Fruit fly (Drosophila melanogaster) whole organism, embryonic: ENCODE data around the gene CG13376.

ENCODE experiments used
- Asciz ChIP-seq: fragments of 200-800 bp; sonication (Bioruptor generic); optimal IDR thresholded peaks from 2 replicates; lab custom pipeline; 2017; ENCODE audit warnings: missing biosample characterization, mild to moderate bottlenecking, missing genetic modification characterization, missing genetic modification reagents
- B-H1 ChIP-seq: fragments of 200-800 bp; sonication (Bioruptor generic); IDR thresholded peaks from 3 replicates; pipeline ENCODE4 v1.3.6; 2022; ENCODE audit warnings: missing biosample characterization, missing genetic modification characterization
- Bdp1 ChIP-seq: fragments of 200-800 bp; sonication (Bioruptor generic); optimal IDR thresholded peaks from 3 replicates; lab custom pipeline; 2016; ENCODE audit warnings: missing biosample characterization, missing genetic modification characterization
- C15 ChIP-seq: fragments of 200-800 bp; sonication (Bioruptor generic); IDR thresholded peaks from 3 replicates; pipeline ENCODE4 v1.3.6; 2022; ENCODE audit warnings: missing biosample characterization, missing genetic modification characterization
- CG11247 ChIP-seq: fragments of 200-800 bp; sonication (Bioruptor generic); IDR thresholded peaks from 2 replicates; pipeline ENCODE4 v1.3.6; 2022; ENCODE audit warnings: missing biosample characterization, missing genetic modification characterization
- CG11695 ChIP-seq: fragments of 200-800 bp; sonication (Bioruptor generic); IDR thresholded peaks from 3 replicates; pipeline ENCODE4 v1.3.6; 2022; ENCODE audit warnings: missing biosample characterization, missing genetic modification characterization
- CG12236 ChIP-seq: fragments of 200-800 bp; sonication (Bioruptor generic); optimal IDR thresholded peaks from 2 replicates; lab custom pipeline; 2016; ENCODE audit warnings: missing biosample characterization, missing genetic modification characterization
- CG1233 ChIP-seq: fragments of 200-800 bp; sonication (Bioruptor generic); optimal IDR thresholded peaks from 4 replicates; lab custom pipeline; 2018; ENCODE audit warnings: missing biosample characterization, mild to moderate bottlenecking, missing genetic modification characterization
- CG13624 ChIP-seq: fragments of 200-800 bp; sonication (Bioruptor generic); optimal IDR thresholded peaks from 2 replicates; lab custom pipeline; 2016; ENCODE audit warnings: missing biosample characterization, missing genetic modification characterization
- CG14667 ChIP-seq: fragments of 200-800 bp; sonication (Bioruptor generic); IDR thresholded peaks from 2 replicates; pipeline ENCODE4 v1.3.6; 2022; ENCODE audit warnings: missing biosample characterization, missing genetic modification characterization
- CG15696 ChIP-seq: fragments of 200-800 bp; sonication (Bioruptor generic); optimal IDR thresholded peaks from 2 replicates; lab custom pipeline; 2019; ENCODE audit warnings: missing biosample characterization, mild to moderate bottlenecking, missing genetic modification characterization, moderate library complexity
- CG17359 ChIP-seq: fragments of 200-800 bp; sonication (Bioruptor generic); optimal IDR thresholded peaks from 3 replicates; lab custom pipeline; 2018; ENCODE audit warnings: missing biosample characterization, mild to moderate bottlenecking, missing genetic modification characterization, moderate library complexity
- CG17385 ChIP-seq: fragments of 200-800 bp; sonication (Bioruptor generic); optimal IDR thresholded peaks from 3 replicates; lab custom pipeline; 2018; ENCODE audit warnings: missing biosample characterization, mild to moderate bottlenecking, missing genetic modification characterization
- CG17568 ChIP-seq: fragments of 200-800 bp; sonication (Bioruptor generic); optimal IDR thresholded peaks from 2 replicates; lab custom pipeline; 2018; ENCODE audit warnings: missing biosample characterization, mild to moderate bottlenecking, missing genetic modification characterization, moderate library complexity
- CG17829 ChIP-seq: fragments of 200-800 bp; optimal IDR thresholded peaks from 2 replicates; lab custom pipeline; 2019; ENCODE audit warnings: missing biosample characterization, mild to moderate bottlenecking, missing genetic modification characterization, moderate library complexity
- CG2199 ChIP-seq: fragments of 200-800 bp; sonication (Bioruptor generic); IDR thresholded peaks from 3 replicates; pipeline ENCODE4 v1.3.6; 2022; ENCODE audit warnings: missing biosample characterization, missing genetic modification characterization
- CG2889 ChIP-seq: fragments of 200-800 bp; sonication (Bioruptor generic); IDR thresholded peaks from 3 replicates; pipeline ENCODE4 v1.3.6; 2022; ENCODE audit warnings: missing biosample characterization, missing genetic modification characterization
- CG3065 ChIP-seq: fragments of 200-800 bp; sonication (Bioruptor generic); optimal IDR thresholded peaks from 2 replicates; lab custom pipeline; 2016; ENCODE audit warnings: missing biosample characterization, missing genetic modification characterization
- CG31388 ChIP-seq: fragments of 200-800 bp; sonication (Bioruptor generic); optimal IDR thresholded peaks from 2 replicates; lab custom pipeline; 2016; ENCODE audit warnings: missing biosample characterization, missing genetic modification characterization
- CG4820 ChIP-seq: fragments of 200-800 bp; sonication (Bioruptor generic); optimal IDR thresholded peaks from 3 replicates; lab custom pipeline; 2016; ENCODE audit warnings: missing biosample characterization, missing genetic modification characterization
- CG6765 ChIP-seq: fragments of 200-800 bp; sonication (Bioruptor generic); optimal IDR thresholded peaks from 3 replicates; lab custom pipeline; 2017; ENCODE audit warnings: missing biosample characterization, mild to moderate bottlenecking, missing genetic modification characterization
- CG7928 ChIP-seq: fragments of 200-800 bp; sonication (Bioruptor generic); optimal IDR thresholded peaks from 2 replicates; lab custom pipeline; 2017; ENCODE audit warnings: missing biosample characterization, mild to moderate bottlenecking, missing genetic modification characterization
- CG8290 ChIP-seq, 3 experiments: fragments of 200-800 bp; sonication (Bioruptor generic); optimal IDR thresholded peaks; 2 replicates each; lab custom pipeline; 2016 to 2019; ENCODE audit warnings: missing biosample characterization in 3 of 3, missing genetic modification characterization in 3 of 3, mild to moderate bottlenecking in 2 of 3, moderate library complexity in 1 of 3
- Doc2 ChIP-seq: fragments of 200-800 bp; sonication (Bioruptor generic); IDR thresholded peaks from 2 replicates; pipeline ENCODE4 v1.3.6; 2022; ENCODE audit warnings: missing biosample characterization, missing genetic modification characterization
- Elba2 ChIP-seq: fragments of 200-800 bp; sonication (Bioruptor generic); optimal IDR thresholded peaks from 3 replicates; lab custom pipeline; 2016; ENCODE audit warnings: missing biosample characterization, missing genetic modification characterization
- GATAe ChIP-seq: fragments of 200-800 bp; sonication (Bioruptor generic); conservative IDR thresholded peaks from 2 replicates; pipeline ENCODE4 v1.3.6; 2022; ENCODE audit warnings: missing biosample characterization, missing genetic modification characterization
- Pdp1 ChIP-seq, 2 experiments: fragments of 200-800 bp; sonication (Bioruptor generic); optimal IDR thresholded peaks; 3 replicates each; lab custom pipeline; 2016; ENCODE audit warnings: missing biosample characterization in 2 of 2, missing genetic modification characterization in 2 of 2, mild to moderate bottlenecking in 1 of 2, moderate library complexity in 1 of 2
- Rx ChIP-seq: fragments of 200-800 bp; sonication (Bioruptor generic); IDR thresholded peaks from 2 replicates; pipeline ENCODE4 v1.3.6; 2022; ENCODE audit warnings: missing biosample characterization, missing genetic modification characterization
- Vsx1 ChIP-seq: fragments of 200-800 bp; sonication (Bioruptor generic); optimal IDR thresholded peaks from 2 replicates; lab custom pipeline; 2017; ENCODE audit warnings: missing biosample characterization, mild to moderate bottlenecking, missing genetic modification characterization, missing genetic modification reagents
- ase ChIP-seq: fragments of 200-800 bp; sonication (Bioruptor generic); IDR thresholded peaks from 3 replicates; pipeline ENCODE4 v1.3.6; 2022; ENCODE audit warnings: missing biosample characterization, missing genetic modification characterization
- bowl ChIP-seq: fragments of 200-800 bp; sonication (Bioruptor generic); IDR thresholded peaks from 2 replicates; pipeline ENCODE4 v1.3.6; 2022; ENCODE audit warnings: missing biosample characterization, missing genetic modification characterization
- caup ChIP-seq: fragments of 200-800 bp; sonication (Bioruptor generic); optimal IDR thresholded peaks from 3 replicates; lab custom pipeline; 2017; ENCODE audit warnings: missing biosample characterization, mild to moderate bottlenecking, missing genetic modification characterization, moderate library complexity; ENCODE audit not compliant: severe bottlenecking
- ci ChIP-seq: fragments of 200-800 bp; sonication (Bioruptor generic); IDR thresholded peaks from 3 replicates; pipeline ENCODE4 v1.3.6; 2022; ENCODE audit warnings: missing biosample characterization, missing genetic modification characterization
- croc ChIP-seq: fragments of 200-800 bp; sonication (Bioruptor generic); conservative IDR thresholded peaks from 3 replicates; pipeline ENCODE4 v1.3.6; 2022; ENCODE audit warnings: missing biosample characterization, missing genetic modification characterization
- exex ChIP-seq: fragments of 200-800 bp; sonication (Bioruptor generic); optimal IDR thresholded peaks from 4 replicates; lab custom pipeline; 2018; ENCODE audit warnings: missing biosample characterization, mild to moderate bottlenecking, missing genetic modification characterization, moderate library complexity
- gem ChIP-seq: fragments of 200-800 bp; sonication (Bioruptor generic); optimal IDR thresholded peaks from 2 replicates; lab custom pipeline; 2019; ENCODE audit warnings: missing biosample characterization, mild to moderate bottlenecking, missing genetic modification characterization, moderate library complexity
- gfzf ChIP-seq: fragments of 200-800 bp; sonication (Bioruptor generic); optimal IDR thresholded peaks from 2 replicates; lab custom pipeline; 2016; ENCODE audit warnings: missing biosample characterization, mild to moderate bottlenecking, missing genetic modification characterization, moderate library complexity
- hbn ChIP-seq: fragments of 200-800 bp; sonication (Bioruptor generic); IDR thresholded peaks from 2 replicates; pipeline ENCODE4 v1.3.6; 2022; ENCODE audit warnings: missing biosample characterization, missing genetic modification characterization; ENCODE audit not compliant: partially characterized antibody
- jing ChIP-seq: fragments of 200-800 bp; sonication (Bioruptor generic); optimal IDR thresholded peaks from 2 replicates; lab custom pipeline; 2018; ENCODE audit warnings: missing biosample characterization, mild to moderate bottlenecking, missing genetic modification characterization
- klu ChIP-seq: fragments of 200-800 bp; sonication (Bioruptor generic); IDR thresholded peaks from 2 replicates; pipeline ENCODE4 v1.3.6; 2022; ENCODE audit warnings: missing biosample characterization, missing genetic modification characterization
- salm ChIP-seq: fragments of 200-800 bp; sonication (Bioruptor generic); optimal IDR thresholded peaks from 2 replicates; lab custom pipeline; 2018; ENCODE audit warnings: missing biosample characterization, mild to moderate bottlenecking, missing genetic modification characterization
- sd ChIP-seq: fragments of 200-800 bp; sonication (Bioruptor generic); optimal IDR thresholded peaks from 3 replicates; lab custom pipeline; 2018; ENCODE audit warnings: missing biosample characterization, mild to moderate bottlenecking, missing genetic modification characterization, moderate library complexity
- sens-2 ChIP-seq: fragments of 200-800 bp; sonication (Bioruptor generic); IDR thresholded peaks from 2 replicates; pipeline ENCODE4 v1.3.6; 2022; ENCODE audit warnings: missing biosample characterization, missing genetic modification characterization
- slou ChIP-seq: fragments of 200-800 bp; sonication (Bioruptor generic); optimal IDR thresholded peaks from 3 replicates; lab custom pipeline; 2016; ENCODE audit warnings: missing biosample characterization, missing genetic modification characterization
- ssp ChIP-seq: fragments of 200-800 bp; sonication (Bioruptor generic); IDR thresholded peaks from 2 replicates; pipeline ENCODE4 v1.3.6; 2022; ENCODE audit warnings: missing biosample characterization, missing genetic modification characterization
- tio ChIP-seq: fragments of 200-800 bp; sonication (Bioruptor generic); optimal IDR thresholded peaks from 2 replicates; lab custom pipeline; 2017; ENCODE audit warnings: missing biosample characterization, missing genetic modification characterization, inconsistent platforms
- trh ChIP-seq: fragments of 200-800 bp; sonication (Bioruptor generic); optimal IDR thresholded peaks from 2 replicates; lab custom pipeline; 2016; ENCODE audit warnings: missing biosample characterization, missing genetic modification characterization
- ttk ChIP-seq: fragments of 200-800 bp; sonication (Bioruptor generic); IDR thresholded peaks from 2 replicates; pipeline ENCODE4 v2.1.2; 2022; ENCODE audit warnings: missing biosample characterization, missing genetic modification characterization
- tup ChIP-seq: fragments of 200-800 bp; sonication (Bioruptor generic); optimal IDR thresholded peaks from 2 replicates; lab custom pipeline; 2016; ENCODE audit warnings: missing biosample characterization, mild to moderate bottlenecking, missing genetic modification characterization, moderate library complexity
- zen2 ChIP-seq: fragments of 200-800 bp; sonication (Bioruptor generic); IDR thresholded peaks from 3 replicates; pipeline ENCODE4 v1.3.6; 2022; ENCODE audit warnings: missing biosample characterization, missing genetic modification characterization; ENCODE audit not compliant: partially characterized antibody

Gene CG13376

DNA sequence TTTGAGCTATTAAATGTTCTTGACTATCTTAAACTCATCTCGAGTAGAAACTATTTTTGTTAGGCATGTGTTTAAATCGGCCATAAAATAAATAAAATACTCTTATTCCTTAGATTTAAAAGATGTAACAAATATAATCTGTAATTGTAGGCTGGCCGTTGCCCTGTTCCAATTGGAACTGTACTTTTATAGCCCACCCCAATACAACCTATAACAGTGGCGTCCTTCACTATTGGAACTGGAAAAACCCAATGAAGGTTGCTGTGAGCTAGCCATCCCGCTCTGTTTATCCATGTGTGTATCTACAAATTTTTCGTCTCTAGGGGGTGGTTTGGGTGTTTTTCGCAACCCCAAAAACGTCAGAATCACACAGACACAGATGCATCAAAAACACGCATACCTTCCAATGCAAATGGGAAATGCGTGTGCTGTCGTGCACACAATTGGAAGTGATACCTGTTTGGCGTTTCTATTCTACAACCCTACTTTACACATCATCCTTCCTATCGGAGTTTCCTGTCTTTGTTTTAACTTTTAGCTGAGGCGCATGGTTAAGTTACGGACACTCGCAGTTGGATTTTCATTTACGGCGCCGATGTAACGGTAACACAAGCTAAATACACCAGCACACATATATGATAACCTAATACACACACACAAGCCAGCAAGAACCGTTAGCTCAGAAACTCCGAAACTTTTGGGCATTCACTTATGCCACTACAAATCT, 11.7 kb upstream of the CG13376 start (continued):
- TF ChIP-seq jing (no peak), CG17568 (GFP tag; lab: Kevin White, UChicago) (no peak), Rx (no peak), CG17385 (GFP tag; lab: Kevin White, UChicago) (no peak), Pdp1 (GFP tag; optimal IDR thresholded peaks at IDR 0.05; lab: Kevin White, UChicago) (peak in 1 of 2 experiments; percentile 21), CG14667 (no peak), sens-2 (GFP tag; lab: Robert Waterston, UW) (no peak), Doc2 (GFP tag; lab: Robert Waterston, UW) (no peak), CG7928 (GFP tag; lab: Kevin White, UChicago) (no peak), CG2199 (GFP tag; lab: Robert Waterston, UW) (no peak), CG15696 (no peak), Elba2 (GFP tag; lab: Kevin White, UChicago) (peak; percentile 75), tup (GFP tag; lab: Kevin White, UChicago) (no peak), CG11247 (no peak), CG17359 (tag; lab: Kevin White, UChicago) (peak; percentile 3), CG31388 (GFP tag; lab: Kevin White, UChicago) (no peak), C15 (GFP tag; lab: Robert Waterston, UW) (no peak), croc (GFP tag; lab: Robert Waterston, UW) (no peak), ttk (GFP tag; lab: Robert Waterston, UW) (no peak), gfzf (GFP tag; lab: Kevin White, UChicago) (no peak), CG8290 (GFP tag; optimal IDR thresholded peaks at IDR 0.05; lab: Kevin White, UChicago) (no peak), CG8290 (tag; optimal IDR thresholded peaks at IDR 0.05; lab: Kevin White, UChicago) (peak in 1 of 2 experiments; percentile 59), CG17829 (tag; lab: Kevin White, UChicago) (no peak), ase (GFP tag; lab: Robert Waterston, UW) (no peak), sd (tag; lab: Kevin White, UChicago) (no peak), bowl (GFP tag; lab: Robert Waterston, UW) (no peak), exex (no peak), CG3065 (GFP tag; lab: Kevin White, UChicago) (no peak), gem (tag; lab: Kevin White, UChicago) (peak; percentile 46), CG12236 (GFP tag; lab: Kevin White, UChicago) (no peak), trh (GFP tag; lab: Kevin White, UChicago) (no peak), Bdp1 (GFP tag; lab: Kevin White, UChicago) (no peak), tio (GFP tag; lab: Kevin White, UChicago) (no peak), ci (GFP tag; lab: Robert Waterston, UW) (peak; percentile 67; the same call in 2 of the 3 replicates), hbn (no peak), zen2 (GFP tag; lab: Robert Waterston, UW) (no peak), CG2889 (no peak), klu (GFP tag; lab: Robert Waterston, UW) (no peak), slou (no peak), CG11695 (no peak), caup (no peak), CG6765 (no peak), GATAe (GFP tag; lab: Robert Waterston, UW) (no peak), Vsx1 (no peak), salm (tag; lab: Kevin White, UChicago) (no peak), CG4820 (GFP tag; lab: Kevin White, UChicago) (no peak), ssp (GFP tag; lab: Robert Waterston, UW) (no peak), CG13624 (GFP tag; lab: Kevin White, UChicago) (no peak), Asciz (peak; percentile 7), B-H1 (no peak), CG1233 (GFP tag; lab: Kevin White, UChicago) (no peak)
